Worm (Caenorhabditis elegans): ENCODE data around the gene R08E3.3.

R08E3.3 gene

DNA sequence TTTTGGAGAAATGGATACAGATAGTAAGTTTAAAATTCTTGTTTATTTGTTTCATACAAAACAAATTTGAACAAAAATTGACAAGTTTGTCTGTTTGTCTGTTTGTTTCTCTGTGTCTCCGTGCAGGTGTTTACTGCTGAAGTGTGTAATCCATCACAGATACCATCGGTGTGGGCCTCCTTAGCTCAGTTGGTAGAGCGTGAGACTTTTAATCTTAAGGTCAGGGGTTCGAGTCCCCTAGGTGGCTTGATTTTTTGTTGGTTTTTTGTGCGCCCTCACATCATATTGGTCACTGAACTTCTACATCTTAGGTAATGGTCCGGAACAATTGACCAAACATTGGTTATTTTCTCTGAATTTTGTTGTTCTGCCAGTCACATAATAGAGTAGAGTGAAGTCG lies 29.4 kb upstream of the R08E3.3 start (continued):
- TF ChIP-seq lsl-1 (GFP tag; optimal IDR thresholded peaks at IDR 0.05): no peak
- no peak for TF ChIP-seq F49E8.2 (tag; optimal IDR thresholded peaks at IDR 0.05; ENCODE audit: insufficient read depth)
- TF ChIP-seq bed-2 (GFP tag; IDR thresholded peaks at IDR 0.05): no peak
- no peak for TF ChIP-seq B0336.3 (GFP tag; IDR thresholded peaks at IDR 0.05)
- TF ChIP-seq T26A5.8 (tag; optimal IDR thresholded peaks at IDR 0.05): no peak
- peak; percentile 93 for TF ChIP-seq die-1 (tag; optimal IDR thresholded peaks at IDR 0.05)
- TF ChIP-seq mes-4 (tag; optimal IDR thresholded peaks at IDR 0.05): peak; percentile 23
- TF ChIP-seq ceh-58 (GFP tag; IDR thresholded peaks at IDR 0.05): no peak
- TF ChIP-seq unc-62 (GFP tag; optimal IDR thresholded peaks at IDR 0.05): no peak
- TF ChIP-seq B0019.2 (GFP tag; conservative IDR thresholded peaks at IDR 0.05): no peak
- no peak for TF ChIP-seq aptf-2 (GFP tag; conservative IDR thresholded peaks at IDR 0.05)
- TF ChIP-seq egrh-3 (GFP tag; IDR thresholded peaks at IDR 0.05): no peak
- peak; percentile 89 for TF ChIP-seq mxl-1 (tag; optimal IDR thresholded peaks at IDR 0.05)
- TF ChIP-seq ceh-79 (tag; optimal IDR thresholded peaks at IDR 0.05): no peak
- TF ChIP-seq F57A8.1 (GFP tag; optimal IDR thresholded peaks at IDR 0.05): peak; percentile 58
- TF ChIP-seq chd-7 (tag; optimal IDR thresholded peaks at IDR 0.05): peak; percentile 77
- TF ChIP-seq egl-18 (GFP tag; IDR thresholded peaks at IDR 0.05): no peak
- peak; percentile 40 for TF ChIP-seq repo-1 (tag; optimal IDR thresholded peaks at IDR 0.05)
- no peak for TF ChIP-seq aptf-3 (GFP tag; IDR thresholded peaks at IDR 0.05)
- TF ChIP-seq sea-2 (GFP tag; IDR thresholded peaks at IDR 0.05): no peak
- TF ChIP-seq F39B2.1 (GFP tag; IDR thresholded peaks at IDR 0.05): no peak
- TF ChIP-seq rpc-1 (optimal IDR thresholded peaks at IDR 0.05): peak; percentile 85
- peak; percentile 97 for TF ChIP-seq rpc-1 (tag; optimal IDR thresholded peaks at IDR 0.05)
- TF ChIP-seq zfh-2 (GFP tag; conservative IDR thresholded peaks at IDR 0.05): no peak
- TF ChIP-seq Y53F4B.3 (GFP tag; IDR thresholded peaks at IDR 0.05): peak; percentile 16; the same call in 1 of the 2 replicates
- TF ChIP-seq tbp1 (GFP tag; optimal IDR thresholded peaks at IDR 0.05): peak; percentile 99
- TF ChIP-seq cebp-2 (GFP tag; IDR thresholded peaks at IDR 0.05): no peak
- TF ChIP-seq snpc-4 (GFP tag; optimal IDR thresholded peaks at IDR 0.05): peak; percentile 75
- peak in 3 of 4 experiments; percentile 37 to 70 (median 67) for TF ChIP-seq snpc-4 (tag; optimal IDR thresholded peaks at IDR 0.05)
- TF ChIP-seq lin-35 (GFP tag; optimal IDR thresholded peaks at IDR 0.05): peak in 1 of 3 experiments; percentile 53
- TF ChIP-seq madf-3 (GFP tag; IDR thresholded peaks at IDR 0.05): no peak
- TF ChIP-seq F22D6.2 (tag; optimal IDR thresholded peaks at IDR 0.05): no peak
- TF ChIP-seq hlh-26 (GFP tag; conservative IDR thresholded peaks at IDR 0.05): no peak
- TF ChIP-seq B0035.1 (tag; optimal IDR thresholded peaks at IDR 0.05): peak; percentile 18
- TF ChIP-seq F55B11.4 (tag; optimal IDR thresholded peaks at IDR 0.05; ENCODE audit: borderline replicate concordance, insufficient read depth): no peak
- TF ChIP-seq F52B5.7 (tag; optimal IDR thresholded peaks at IDR 0.05): peak; percentile 39
- TF ChIP-seq attf-6 (GFP tag; IDR thresholded peaks at IDR 0.05): peak; percentile 73
- peak; percentile 84 for TF ChIP-seq nhr-90 (tag; optimal IDR thresholded peaks at IDR 0.05)
- TF ChIP-seq unc-130 (GFP tag; optimal IDR thresholded peaks at IDR 0.05): no peak
- TF ChIP-seq efl-1 (GFP tag; optimal IDR thresholded peaks at IDR 0.05): no peak
- no peak for TF ChIP-seq nhr-179 (tag; optimal IDR thresholded peaks at IDR 0.05)
- peak; percentile 57 for TF ChIP-seq ceh-27 (GFP tag; optimal IDR thresholded peaks at IDR 0.05)
- peak; percentile 34; the same call in 1 of the 2 replicates for TF ChIP-seq cebp-1 (GFP tag; IDR thresholded peaks at IDR 0.05)
- peak; percentile 65 for TF ChIP-seq cebp-1 (tag; optimal IDR thresholded peaks at IDR 0.05)
- peak; percentile 88 for TF ChIP-seq pbrm-1 (GFP tag; IDR thresholded peaks at IDR 0.05)
- TF ChIP-seq ceh-40 (GFP tag; IDR thresholded peaks at IDR 0.05): peak; percentile 62; the same call in 1 of the 2 replicates
- no peak for TF ChIP-seq dpff-1 (tag; optimal IDR thresholded peaks at IDR 0.05)
- TF ChIP-seq him-1 (tag; optimal IDR thresholded peaks at IDR 0.05): peak; percentile 93
- no peak for TF ChIP-seq bed-1 (GFP tag; IDR thresholded peaks at IDR 0.05)
- no peak for TF ChIP-seq F37B4.10 (GFP tag; IDR thresholded peaks at IDR 0.05)
- TF ChIP-seq madf-8 (GFP tag; conservative IDR thresholded peaks at IDR 0.05): no peak

All from whole organism, young adult.